Fruit fly (Drosophila melanogaster): ENCODE results near the gene CG9674.

The CG9674 gene

DNA sequence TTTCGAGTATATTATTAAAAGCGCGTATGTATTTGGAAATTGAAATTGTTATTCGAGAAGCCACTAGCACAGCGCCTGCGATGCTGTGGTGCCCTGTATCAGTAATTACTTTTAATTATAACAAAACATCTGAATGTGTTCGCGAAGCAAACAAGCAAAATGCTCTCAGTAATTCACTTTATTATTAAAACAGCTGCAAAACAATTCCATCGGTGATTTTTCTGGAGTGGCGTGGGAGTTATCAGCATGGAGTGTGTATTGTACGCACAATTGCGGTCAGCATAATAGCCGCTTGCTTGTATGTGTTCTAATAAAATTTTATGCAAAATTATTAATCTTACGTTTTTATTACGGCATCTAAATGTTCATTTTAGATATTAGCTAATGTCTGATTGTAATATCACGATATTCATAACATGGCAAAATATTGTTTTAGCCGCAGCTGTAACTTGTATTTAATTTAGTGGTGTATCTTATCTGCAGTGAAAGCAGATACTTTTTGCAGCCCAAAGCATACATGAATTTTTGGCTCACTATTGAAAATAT lies 25.2 kb downstream of the CG9674 start:
- peak; percentile 73 for TF ChIP-seq noc (tag; optimal IDR thresholded peaks at IDR 0.05)

DNA sequence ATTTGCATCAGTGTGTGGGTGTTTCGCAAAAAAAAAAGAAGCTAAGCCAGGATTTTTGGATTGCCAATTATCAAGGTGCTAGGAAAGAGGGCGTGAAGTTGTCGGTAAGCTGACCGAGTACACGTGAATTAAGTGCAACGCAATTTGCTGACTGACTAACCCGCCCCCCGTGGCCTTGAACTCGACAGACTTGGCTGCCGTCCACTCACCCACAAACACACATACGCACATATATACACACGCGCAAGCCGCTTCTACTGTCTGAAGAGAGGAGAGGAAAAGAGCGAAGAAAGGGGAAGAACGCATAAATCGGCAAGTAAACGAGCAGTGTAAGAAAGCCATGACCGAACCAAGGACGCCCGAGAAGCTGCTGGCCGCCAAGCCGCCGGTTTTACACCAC lies 27.2 kb downstream of the CG9674 start:
- TF ChIP-seq noc (tag; optimal IDR thresholded peaks at IDR 0.05) = no peak

DNA sequence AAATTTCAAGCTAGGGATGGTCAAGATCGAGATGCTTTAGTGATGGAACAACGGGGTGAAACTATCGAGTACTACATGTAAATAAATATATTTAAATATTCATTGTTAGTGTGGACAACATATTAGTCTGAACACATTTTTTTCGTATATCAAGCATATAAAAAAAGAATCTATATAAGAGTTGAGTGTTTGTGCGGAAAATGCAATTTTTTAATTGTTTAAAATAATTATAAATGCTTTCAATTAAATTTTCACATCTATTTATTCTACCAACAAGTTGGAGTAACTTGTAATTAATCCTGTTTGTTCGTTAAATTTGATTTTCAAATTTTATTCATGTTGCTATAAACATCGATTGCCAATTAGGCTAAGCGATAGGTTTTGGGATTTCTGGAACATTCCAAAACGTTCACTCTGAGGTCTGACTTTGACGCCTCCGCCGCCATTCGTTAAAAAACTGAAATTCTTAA lies 27.8 kb downstream of the CG9674 start, which contains the start of the genes mus302 and CG9705:
Gene mus302, minus strand, starts transcription at position 33 of the 470 bp plus-strand sequence.
Gene CG9705, plus strand, starts transcription at position 397 of the 470 bp plus-strand sequence.
- no peak for TF ChIP-seq noc (tag; optimal IDR thresholded peaks at IDR 0.05)

DNA sequence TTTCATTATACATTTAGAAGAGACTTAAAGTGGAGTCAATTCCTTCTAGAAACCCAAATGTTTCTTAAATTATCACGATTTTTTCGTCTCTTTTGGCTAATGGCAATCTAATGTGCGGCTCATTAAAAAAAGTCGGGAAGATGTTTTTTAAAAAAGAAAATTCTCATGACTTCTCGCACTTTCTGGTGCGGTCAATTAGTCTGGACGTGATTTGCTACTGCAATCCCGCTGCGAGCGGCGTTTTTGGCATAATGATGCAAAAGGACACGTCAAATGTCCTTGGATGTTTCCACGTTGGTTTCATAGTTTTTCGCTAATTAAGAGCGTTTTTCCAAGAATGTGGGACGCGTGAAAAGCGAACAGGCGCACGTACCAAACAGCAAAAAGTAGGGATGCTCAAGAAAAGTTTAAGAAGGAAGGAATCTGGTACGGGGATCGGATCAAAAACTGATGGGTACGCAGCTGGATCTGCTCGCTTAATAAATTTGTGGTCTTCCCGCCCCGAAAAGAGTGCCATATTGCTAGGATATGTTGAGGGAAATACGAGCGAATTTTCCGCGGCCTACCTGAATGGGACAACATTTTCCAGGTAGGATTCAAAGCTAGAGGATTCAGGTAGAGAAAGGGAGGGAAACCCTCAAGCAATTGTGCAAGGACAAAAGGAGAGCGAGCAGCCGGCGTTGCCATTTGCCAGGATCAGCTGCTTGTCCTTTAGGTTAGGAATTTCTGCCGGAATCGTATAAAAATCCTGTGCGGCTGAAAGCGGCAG lies 34.6 kb downstream of the CG9674 start:
- no peak for TF ChIP-seq noc (tag; optimal IDR thresholded peaks at IDR 0.05)

DNA sequence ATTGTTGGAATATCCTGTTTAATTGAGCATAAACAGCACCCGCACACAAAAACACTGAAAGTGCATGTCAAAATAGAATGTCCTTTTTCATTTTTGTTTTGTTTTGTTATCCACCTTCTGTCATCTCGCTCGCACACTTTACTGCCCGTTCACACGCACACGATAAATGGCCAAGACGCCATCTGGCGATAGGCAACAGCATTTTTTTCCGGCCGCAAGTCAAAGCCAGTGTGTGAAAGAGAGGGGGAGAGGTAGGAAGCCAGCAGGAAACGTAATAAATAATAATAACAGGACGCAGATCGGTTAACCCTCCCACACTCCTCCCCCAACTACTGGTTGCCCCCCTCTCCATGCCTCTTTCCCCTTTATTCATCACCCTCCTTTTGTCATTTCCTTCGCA lies 37.7 kb downstream of the CG9674 start:
- TF ChIP-seq noc (tag; optimal IDR thresholded peaks at IDR 0.05) = no peak

DNA sequence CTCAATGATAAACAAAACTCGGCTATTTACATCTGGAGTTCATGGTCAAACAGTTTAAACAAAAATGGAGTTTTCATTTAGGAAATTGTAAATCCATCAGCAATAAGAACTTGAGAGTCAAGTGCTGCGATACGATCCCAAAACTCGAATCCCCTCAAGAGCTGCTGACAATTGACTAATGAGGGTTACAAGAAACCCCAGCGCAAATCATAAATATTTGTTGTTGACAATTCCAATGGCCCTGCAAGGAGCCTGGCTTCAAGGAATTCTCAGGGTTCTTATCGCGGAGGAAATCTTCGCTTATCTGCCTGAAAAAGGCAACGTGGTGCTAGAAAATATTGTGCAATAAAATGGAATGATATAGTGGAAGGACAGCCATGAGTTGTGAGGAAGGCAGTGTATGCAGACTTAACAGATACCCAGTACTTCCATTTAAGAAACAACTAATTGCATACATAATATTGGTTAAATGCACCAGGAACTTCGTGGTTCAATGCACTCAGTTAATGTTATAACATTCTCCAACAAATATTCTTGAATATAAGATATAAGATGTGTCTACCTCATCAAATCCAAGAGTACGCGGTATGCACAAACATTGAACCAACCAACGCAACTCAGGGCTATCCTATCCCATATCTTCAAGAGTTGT lies 39.4 kb downstream of the CG9674 start:
- TF ChIP-seq noc (tag; optimal IDR thresholded peaks at IDR 0.05) = no peak

DNA sequence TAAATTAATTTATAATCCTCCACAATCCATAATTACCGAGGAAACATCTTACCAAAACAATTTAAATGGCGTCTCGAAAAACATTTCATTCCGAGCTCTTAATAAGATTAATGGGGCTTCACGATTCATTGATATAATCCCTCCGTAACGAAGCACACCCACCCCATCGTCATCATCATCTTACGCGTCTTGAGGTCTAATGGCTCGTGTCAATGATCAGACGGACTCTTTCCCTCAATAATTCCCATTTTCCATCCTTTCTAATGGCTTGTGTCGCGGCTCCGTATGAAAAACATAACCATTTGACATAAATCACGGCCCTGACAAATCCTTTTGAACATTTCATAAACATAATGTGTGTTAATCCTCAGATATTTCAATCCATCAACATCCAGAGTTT lies 40.6 kb downstream of the CG9674 start:
- no peak for TF ChIP-seq noc (tag; optimal IDR thresholded peaks at IDR 0.05)

DNA sequence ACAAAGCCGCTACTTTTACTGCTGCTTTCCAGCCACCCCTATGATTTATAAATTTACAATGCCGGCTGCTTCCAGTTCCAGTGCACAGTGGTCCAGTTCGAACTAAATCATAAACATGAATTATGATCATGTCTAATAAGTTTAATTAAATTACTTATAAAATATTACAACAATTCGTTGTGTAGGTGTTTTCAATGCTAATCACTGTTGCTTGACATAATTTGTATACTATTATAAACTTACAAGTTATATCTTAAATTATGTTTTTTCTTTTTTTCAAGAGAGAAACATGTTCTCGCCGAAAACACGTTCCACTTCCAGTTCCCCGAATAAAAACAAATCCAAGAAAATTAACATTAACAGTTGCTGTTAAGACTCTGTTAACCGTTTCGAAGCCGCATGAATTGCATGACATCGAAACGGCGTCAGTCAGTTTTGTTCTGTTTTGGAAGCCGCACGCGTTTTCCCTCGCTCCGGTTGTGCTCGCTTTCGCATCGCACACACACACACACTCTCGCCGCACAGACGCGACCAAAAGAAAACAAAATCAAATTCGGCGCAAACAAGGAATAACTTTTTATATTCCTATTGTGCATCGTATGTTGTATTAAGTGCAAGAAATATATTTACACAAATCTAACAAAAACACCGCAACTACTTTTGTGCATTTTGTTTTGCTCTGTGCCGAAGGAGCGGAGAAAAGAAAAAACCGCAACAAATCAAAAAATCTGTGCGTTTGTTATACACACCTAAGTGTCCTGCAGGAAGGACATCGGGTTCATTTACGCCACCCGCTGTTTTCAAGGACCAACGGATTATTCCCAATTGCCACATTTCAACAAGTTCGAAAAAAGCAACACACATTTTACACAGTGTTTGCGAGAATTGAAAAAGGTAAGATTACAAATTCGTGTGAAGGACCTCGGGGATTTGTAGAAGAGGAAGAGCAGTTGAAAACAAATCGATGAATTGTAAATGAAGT lies 41.6 kb downstream of the CG9674 start, which contains the start of gene Nrt:
Gene Nrt, plus strand, starts transcription at position 426 of the 982 bp plus-strand sequence.
- TF ChIP-seq noc (tag; optimal IDR thresholded peaks at IDR 0.05) = peak; percentile 7

DNA sequence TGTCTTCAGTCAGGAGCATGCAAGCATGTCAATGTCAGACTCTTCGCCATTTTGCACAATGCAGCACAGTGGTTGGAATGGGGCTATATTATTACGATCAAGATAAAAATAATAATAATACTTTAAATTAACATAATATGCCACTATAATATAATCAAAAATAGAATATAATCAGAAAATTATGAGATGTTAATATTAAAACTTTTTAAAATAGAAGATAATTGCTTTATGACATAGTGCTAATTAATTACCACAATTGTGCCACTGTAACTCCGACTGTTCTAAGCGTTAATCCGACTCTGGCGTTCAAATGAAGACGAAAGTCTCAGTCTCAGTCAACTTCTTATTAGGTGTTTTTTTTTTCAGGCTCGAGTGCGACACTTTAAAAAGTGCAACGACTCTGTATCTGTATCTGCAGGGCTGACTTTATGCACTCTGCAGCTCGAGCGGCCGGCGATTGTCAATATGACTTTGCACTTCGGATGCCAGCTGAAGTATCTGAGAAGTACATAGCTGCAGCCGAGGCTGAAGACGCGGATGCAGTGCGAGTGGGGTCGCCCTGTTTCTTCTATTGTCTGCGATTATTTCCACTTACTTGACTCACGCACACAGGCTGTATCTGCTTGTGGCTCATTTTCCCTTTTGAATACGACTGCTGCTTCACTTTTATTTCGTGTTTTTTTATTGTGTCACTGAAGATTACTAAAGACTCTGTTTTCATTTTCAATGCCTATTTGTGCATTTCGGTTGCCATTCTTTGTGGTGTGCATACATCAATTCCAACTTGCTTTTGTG lies 45.1 kb downstream of the CG9674 start:
- no peak for TF ChIP-seq noc (tag; optimal IDR thresholded peaks at IDR 0.05)

DNA sequence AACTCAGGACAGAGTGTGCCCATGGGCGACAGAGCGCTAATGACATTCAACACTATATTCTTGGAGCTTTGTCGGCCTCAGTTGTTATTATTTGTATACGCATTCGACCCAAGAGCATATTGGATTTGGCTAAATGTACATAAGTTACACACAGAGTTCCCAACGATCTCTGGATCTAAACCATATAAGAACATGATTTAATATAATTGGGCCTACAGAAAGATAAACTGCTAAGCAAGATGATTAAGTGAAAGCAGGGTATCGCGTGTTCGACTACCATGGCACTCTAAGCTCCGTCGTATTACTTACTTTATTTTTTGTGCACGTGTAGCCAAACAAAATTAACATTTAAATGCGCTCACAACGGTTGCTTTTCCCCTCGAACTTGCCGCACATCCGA lies 47.3 kb downstream of the CG9674 start:
- no peak for TF ChIP-seq noc (tag; optimal IDR thresholded peaks at IDR 0.05)

DNA sequence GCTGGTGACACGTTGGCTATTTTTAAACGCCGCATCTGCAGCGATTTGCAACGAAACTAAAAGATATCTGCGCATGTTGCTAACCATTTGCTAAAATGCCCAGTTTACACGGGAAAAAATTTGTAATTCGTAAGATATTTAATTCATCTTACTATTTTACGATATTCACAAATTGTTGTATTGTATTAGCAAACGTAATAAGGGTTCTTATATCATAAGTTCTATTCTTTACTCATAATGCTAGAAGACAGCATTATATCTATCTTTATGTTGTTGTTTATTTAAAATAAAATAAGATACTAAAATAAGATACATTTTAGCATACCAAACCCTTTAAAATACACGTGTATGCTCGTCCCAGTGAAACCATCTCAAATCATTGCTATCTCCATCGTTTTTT lies 48.0 kb downstream of the CG9674 start:
- TF ChIP-seq noc (tag; optimal IDR thresholded peaks at IDR 0.05) = no peak

DNA sequence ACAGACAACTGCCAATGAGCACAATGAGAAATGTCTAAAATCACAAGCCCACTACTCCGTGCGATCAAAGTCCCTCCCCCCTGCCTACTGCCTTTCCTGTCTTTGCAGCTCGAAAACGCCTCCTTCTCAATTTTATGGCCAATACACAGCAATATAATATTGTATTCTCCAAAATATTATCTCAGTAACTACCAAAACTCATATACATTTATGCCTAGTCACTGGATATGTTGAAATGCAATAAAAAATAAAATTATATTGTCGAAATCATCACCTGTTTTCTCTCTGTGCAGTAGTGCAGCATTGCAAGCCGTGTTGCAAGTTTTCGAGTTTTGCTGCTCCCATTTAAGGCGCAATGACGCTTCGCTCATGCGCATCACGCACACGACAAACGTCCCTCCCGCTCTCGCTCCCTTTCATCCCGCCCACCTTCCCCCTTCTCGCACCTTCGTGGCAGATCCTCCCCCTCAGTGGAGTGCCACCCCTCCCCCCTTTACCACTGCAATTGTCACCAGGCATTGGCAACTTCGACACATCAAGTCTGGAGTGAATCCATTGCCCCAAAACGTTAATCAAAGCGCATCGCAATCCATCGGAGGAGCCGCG lies 48.9 kb downstream of the CG9674 start:
- TF ChIP-seq noc (tag; optimal IDR thresholded peaks at IDR 0.05) = no peak

DNA sequence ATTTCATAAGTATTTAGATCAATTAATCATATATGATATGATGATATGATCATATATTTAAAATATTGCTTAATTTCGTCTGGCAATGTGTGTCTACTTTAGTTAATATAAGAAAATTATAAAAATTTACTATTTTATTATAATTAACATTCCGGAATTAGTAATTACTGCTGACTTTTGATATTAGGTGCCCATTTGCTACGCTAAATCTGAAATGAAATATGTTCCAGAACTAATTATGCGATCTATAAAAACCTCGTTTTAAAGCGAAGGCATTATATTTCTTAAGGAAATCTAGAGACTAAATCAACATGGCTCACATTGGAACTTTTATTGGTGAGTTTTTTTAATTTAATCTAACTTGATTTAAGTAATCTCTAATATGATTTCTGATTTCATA lies 52.3 kb downstream of the CG9674 start, which contains the start of gene CG42852:
Gene CG42852, plus strand, starts transcription at position 301 of the 400 bp plus-strand sequence.
- no peak for TF ChIP-seq noc (tag; optimal IDR thresholded peaks at IDR 0.05)

DNA sequence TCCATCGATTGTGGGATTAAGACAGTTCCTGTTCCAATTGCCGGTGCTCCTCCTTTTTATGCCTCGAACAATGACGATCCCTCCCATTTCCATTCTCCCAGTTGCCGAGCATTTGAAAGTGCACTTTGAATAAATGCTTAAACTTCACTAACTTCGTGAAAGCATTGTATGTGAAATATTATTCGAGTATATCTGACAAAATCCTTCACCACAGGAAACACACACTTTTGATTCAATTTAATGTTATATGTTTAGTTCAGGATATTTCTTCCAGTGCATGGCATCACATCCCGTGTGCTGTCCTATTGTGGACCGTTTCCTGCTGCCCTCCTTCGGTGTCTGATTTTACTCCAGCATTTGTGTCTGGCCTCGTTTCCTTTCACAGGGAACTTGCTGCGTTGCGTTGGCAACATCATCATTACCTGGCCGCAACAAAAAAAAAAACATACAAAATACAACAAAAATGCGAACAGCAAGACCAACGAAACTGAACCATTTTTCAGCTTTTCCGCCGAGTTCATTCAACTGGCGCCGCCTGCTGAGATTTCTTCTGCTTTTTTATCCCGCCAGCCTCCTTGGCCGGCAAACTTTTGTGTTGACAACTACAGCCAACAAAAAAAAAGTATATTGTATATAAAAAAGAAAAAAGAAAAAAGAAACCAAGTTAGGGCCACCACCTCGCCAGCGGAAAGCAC lies 55.0 kb downstream of the CG9674 start:
- TF ChIP-seq noc (tag; optimal IDR thresholded peaks at IDR 0.05) = no peak
